Worm (Caenorhabditis elegans) whole organism, mixed stage, embryonic: ENCODE results near the gene R04B5.6.

Experiments used
- M03D4.4 ChIP-seq: sonication (generic microtip); optimal IDR thresholded peaks from 2 replicates; lab custom pipeline; 2017; ENCODE audit warnings: mild to moderate bottlenecking, missing genetic modification characterization, missing compliant biosample characterization
- blmp-1 ChIP-seq: fragments of 150-350 bp; optimal IDR thresholded peaks from 2 replicates; lab custom pipeline; 2014; ENCODE audit warnings: missing biosample characterization, missing genetic modification characterization
- ceh-83 ChIP-seq: fragments of 200-800 bp; sonication (Bioruptor generic); optimal IDR thresholded peaks from 2 replicates; lab custom pipeline; 2018; ENCODE audit warnings: mild to moderate bottlenecking, missing genetic modification characterization, missing compliant biosample characterization
- cnd-1 ChIP-seq: fragments of 200-800 bp; sonication (Bioruptor generic); optimal IDR thresholded peaks from 2 replicates; lab custom pipeline; 2018; ENCODE audit warnings: mild to moderate bottlenecking, missing genetic modification characterization, missing compliant biosample characterization
- drap-1 ChIP-seq: fragments of 200-800 bp; sonication (Bioruptor generic); optimal IDR thresholded peaks from 3 replicates; lab custom pipeline; 2018; ENCODE audit warnings: mild to moderate bottlenecking, missing genetic modification characterization, missing compliant biosample characterization
- elt-1 ChIP-seq: sonication (generic microtip); optimal IDR thresholded peaks from 2 replicates; lab custom pipeline; 2017; ENCODE audit warnings: missing genetic modification characterization, mild to moderate bottlenecking, missing compliant biosample characterization, antibody characterized with exemption, moderate library complexity, borderline replicate concordance; ENCODE audit not compliant: insufficient read depth
- elt-3 ChIP-seq: fragments of 150-350 bp; optimal IDR thresholded peaks from 2 replicates; lab custom pipeline; 2014; ENCODE audit warnings: missing biosample characterization, missing genetic modification characterization
- flh-1 ChIP-seq: fragments of 200-800 bp; sonication (Bioruptor generic); optimal IDR thresholded peaks from 2 replicates; lab custom pipeline; 2018; ENCODE audit warnings: mild to moderate bottlenecking, missing genetic modification characterization, moderate library complexity, missing compliant biosample characterization
- ham-2 ChIP-seq: fragments of 200-800 bp; sonication (Bioruptor generic); optimal IDR thresholded peaks from 2 replicates; lab custom pipeline; 2018; ENCODE audit warnings: mild to moderate bottlenecking, missing genetic modification characterization, missing compliant biosample characterization
- hlh-1 ChIP-seq: fragments of 150-350 bp; optimal IDR thresholded peaks from 2 replicates; lab custom pipeline; 2014; ENCODE audit warnings: missing biosample characterization, missing genetic modification reagents, missing genetic modification characterization
- lin-13 ChIP-seq: fragments of 150-350 bp; optimal IDR thresholded peaks from 2 replicates; lab custom pipeline; 2014; ENCODE audit warnings: missing biosample characterization, missing genetic modification characterization
- lin-32 ChIP-seq: fragments of 200-800 bp; sonication (Bioruptor generic); optimal IDR thresholded peaks from 2 replicates; lab custom pipeline; 2018; ENCODE audit warnings: mild to moderate bottlenecking, missing genetic modification characterization, missing compliant biosample characterization
- mab-5 ChIP-seq: fragments of 150-350 bp; optimal IDR thresholded peaks from 2 replicates; lab custom pipeline; 2014; ENCODE audit warnings: missing biosample characterization, missing genetic modification characterization
- mep-1 ChIP-seq: fragments of 150-350 bp; optimal IDR thresholded peaks from 2 replicates; lab custom pipeline; 2017; ENCODE audit warnings: missing biosample characterization, missing genetic modification reagents, missing genetic modification characterization, inconsistent platforms
- mls-2 ChIP-seq: sonication (generic microtip); optimal IDR thresholded peaks from 2 replicates; lab custom pipeline; 2016; ENCODE audit warnings: mild to moderate bottlenecking, missing genetic modification characterization, moderate library complexity, missing compliant biosample characterization
- nhr-12 ChIP-seq: fragments of 150-350 bp; optimal IDR thresholded peaks from 2 replicates; lab custom pipeline; 2014; ENCODE audit warnings: missing biosample characterization, missing genetic modification characterization
- nhr-2 ChIP-seq: fragments of 150-350 bp; optimal IDR thresholded peaks from 2 replicates; lab custom pipeline; 2014; ENCODE audit warnings: missing biosample characterization, missing genetic modification characterization
- nhr-237 ChIP-seq: fragments of 150-350 bp; optimal IDR thresholded peaks from 2 replicates; lab custom pipeline; 2014; ENCODE audit warnings: missing biosample characterization, missing genetic modification characterization
- nhr-28 ChIP-seq: fragments of 150-350 bp; optimal IDR thresholded peaks from 2 replicates; lab custom pipeline; 2014; ENCODE audit warnings: missing biosample characterization, missing genetic modification characterization
- nhr-76 ChIP-seq: sonication (generic microtip); optimal IDR thresholded peaks from 2 replicates; lab custom pipeline; 2017; ENCODE audit warnings: missing biosample characterization, missing genetic modification characterization
- pha-4 ChIP-seq: fragments of 150-350 bp; optimal IDR thresholded peaks from 2 replicates; lab custom pipeline; 2018; ENCODE audit warnings: missing biosample characterization, missing genetic modification reagents, missing genetic modification characterization
- sem-2 ChIP-seq: fragments of 200-800 bp; sonication (Bioruptor generic); optimal IDR thresholded peaks from 2 replicates; lab custom pipeline; 2018; ENCODE audit warnings: mild to moderate bottlenecking, missing genetic modification characterization, missing compliant biosample characterization
- snpc-4 ChIP-seq: fragments of 150-350 bp; optimal IDR thresholded peaks from 2 replicates; lab custom pipeline; 2014; ENCODE audit warnings: missing biosample characterization, missing genetic modification characterization
- tbx-8 ChIP-seq: fragments of 200-800 bp; sonication (Bioruptor generic); optimal IDR thresholded peaks from 2 replicates; lab custom pipeline; 2018; ENCODE audit warnings: mild to moderate bottlenecking, missing genetic modification characterization, moderate library complexity, missing compliant biosample characterization
- unc-120 ChIP-seq: sonication (generic microtip); optimal IDR thresholded peaks from 2 replicates; lab custom pipeline; 2017; ENCODE audit warnings: missing genetic modification characterization, missing compliant biosample characterization; ENCODE audit not compliant: poor library complexity, severe bottlenecking
- unc-39 ChIP-seq: fragments of 150-350 bp; optimal IDR thresholded peaks from 2 replicates; lab custom pipeline; 2014; ENCODE audit warnings: missing biosample characterization, missing genetic modification characterization
- unc-62 ChIP-seq: fragments of 150-350 bp; optimal IDR thresholded peaks from 2 replicates; lab custom pipeline; 2014; ENCODE audit warnings: missing biosample characterization, missing genetic modification reagents, missing genetic modification characterization
- zip-8 ChIP-seq: fragments of 150-350 bp; optimal IDR thresholded peaks from 2 replicates; lab custom pipeline; 2014; ENCODE audit warnings: missing biosample characterization, missing genetic modification characterization
- ztf-11 ChIP-seq: fragments of 150-350 bp; optimal IDR thresholded peaks from 2 replicates; lab custom pipeline; 2014; ENCODE audit warnings: missing biosample characterization, missing genetic modification characterization

The R04B5.6 gene

DNA sequence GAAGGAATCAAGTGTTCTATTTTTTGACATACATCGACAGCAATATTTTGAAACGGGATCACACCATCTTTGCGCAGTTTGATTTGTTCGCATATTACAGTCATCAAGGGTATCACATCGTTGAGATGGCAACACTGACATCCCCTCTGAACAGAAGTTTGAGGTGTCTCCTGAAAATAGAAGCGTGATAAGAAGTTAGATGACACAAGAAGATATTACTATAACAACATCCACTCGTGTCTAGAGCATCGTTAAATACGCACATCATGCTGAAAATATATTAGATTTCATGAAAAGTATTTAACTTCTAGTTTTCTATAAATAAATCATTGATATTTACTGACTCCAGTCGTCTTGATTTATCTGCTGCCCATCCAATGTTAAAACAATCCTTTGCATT, 12.2 kb upstream of the R04B5.6 start:
- TF ChIP-seq M03D4.4 (no peak), nhr-2 (no peak), nhr-12 (tag; lab: Kevin White, UChicago) (no peak), mls-2 (tag; lab: Kevin White, UChicago) (no peak), nhr-28 (tag; lab: Kevin White, UChicago) (no peak)

DNA sequence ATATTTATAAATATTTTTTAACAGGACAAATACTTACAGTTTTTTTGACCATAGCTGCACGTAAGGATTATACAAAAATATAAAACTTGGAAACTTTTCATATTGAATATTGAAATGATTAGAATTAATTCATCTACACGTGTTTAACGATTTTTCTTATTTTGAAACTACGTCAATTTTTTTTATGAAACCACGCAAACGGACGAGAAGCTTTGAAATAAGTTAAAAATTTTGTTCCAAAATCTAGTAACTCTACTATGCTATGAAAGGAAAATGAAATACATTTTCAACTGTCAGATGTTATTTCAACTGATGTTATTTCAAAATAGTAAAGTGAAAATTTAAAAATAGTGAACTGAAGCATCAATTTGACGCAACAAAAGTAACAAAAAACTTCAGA, 11.2 kb upstream of the R04B5.6 start, which contains the start of gene F57A8.6:
Gene F57A8.6, minus strand, starts transcription at position 101 of the 400 bp plus-strand sequence.
- TF ChIP-seq elt-3 (tag; lab: Kevin White, UChicago) (no peak), snpc-4 (tag; lab: Kevin White, UChicago) (no peak), M03D4.4 (no peak), pha-4 (tag; lab: Kevin White, UChicago) (no peak), nhr-28 (tag; lab: Kevin White, UChicago) (no peak), hlh-1 (tag; lab: Kevin White, UChicago) (no peak), mab-5 (tag; lab: Kevin White, UChicago) (no peak), unc-120 (tag; lab: Kevin White, UChicago) (no peak)

DNA sequence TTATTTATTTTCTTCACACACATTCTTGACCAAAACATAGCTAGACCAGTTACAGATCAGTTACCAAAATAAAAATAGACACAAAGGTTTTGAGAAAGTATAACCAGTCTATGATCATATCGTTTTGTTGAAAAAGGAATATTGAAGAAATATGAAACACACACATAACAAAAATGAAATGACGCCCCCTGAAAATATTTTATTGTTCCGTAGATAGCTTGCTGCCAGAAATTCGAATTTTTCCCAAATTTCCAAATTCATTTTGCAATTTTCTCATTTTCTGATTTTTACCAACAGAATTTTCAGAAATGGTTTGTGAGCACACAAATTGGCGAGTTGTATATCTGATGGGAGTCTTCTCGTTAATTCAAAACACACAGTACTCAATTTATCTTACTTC, 9.5 kb upstream of the R04B5.6 start, which contains the start of gene F57A8.7:
Gene F57A8.7, plus strand, starts transcription at position 301 of the 400 bp plus-strand sequence.
- TF ChIP-seq nhr-76 (tag; lab: Kevin White, UChicago) (no peak), sem-2 (no peak), pha-4 (tag; lab: Kevin White, UChicago) (no peak), snpc-4 (tag; lab: Kevin White, UChicago) (no peak), mep-1 (tag; lab: Kevin White, UChicago) (no peak), lin-13 (tag; lab: Kevin White, UChicago) (no peak), nhr-2 (no peak), lin-32 (GFP tag; lab: Kevin White, UChicago) (no peak), nhr-237 (no peak), blmp-1 (tag; lab: Kevin White, UChicago) (no peak), hlh-1 (tag; lab: Kevin White, UChicago) (no peak), drap-1 (no peak)

DNA sequence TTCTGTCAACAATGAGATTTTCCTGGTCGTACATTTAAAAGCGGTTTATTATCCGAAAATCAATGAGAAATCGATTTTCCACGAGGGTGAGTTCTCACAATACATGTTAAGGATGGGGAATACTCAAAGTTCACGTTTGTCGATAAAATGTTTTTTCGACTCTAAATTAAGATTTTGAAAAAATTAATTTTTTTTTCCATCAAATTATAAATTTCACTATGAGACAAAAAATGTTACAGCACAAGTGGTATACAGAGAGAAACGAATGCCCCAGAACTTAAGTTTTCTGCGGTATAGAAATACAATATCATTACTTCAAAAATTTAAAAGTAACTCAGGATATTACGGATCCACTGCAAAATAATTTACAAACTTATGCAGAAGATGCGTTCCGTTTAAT, 6.7 kb upstream of the R04B5.6 start, which contains the start of gene R04B5.1:
Gene R04B5.1, minus strand, starts transcription at position 101 of the 400 bp plus-strand sequence.
- TF ChIP-seq nhr-237 (no peak), ham-2 (GFP tag; lab: Kevin White, UChicago) (no peak), nhr-28 (tag; lab: Kevin White, UChicago) (no peak), lin-32 (GFP tag; lab: Kevin White, UChicago) (no peak), blmp-1 (tag; lab: Kevin White, UChicago) (no peak), nhr-2 (no peak), hlh-1 (tag; lab: Kevin White, UChicago) (no peak), nhr-12 (tag; lab: Kevin White, UChicago) (no peak)

DNA sequence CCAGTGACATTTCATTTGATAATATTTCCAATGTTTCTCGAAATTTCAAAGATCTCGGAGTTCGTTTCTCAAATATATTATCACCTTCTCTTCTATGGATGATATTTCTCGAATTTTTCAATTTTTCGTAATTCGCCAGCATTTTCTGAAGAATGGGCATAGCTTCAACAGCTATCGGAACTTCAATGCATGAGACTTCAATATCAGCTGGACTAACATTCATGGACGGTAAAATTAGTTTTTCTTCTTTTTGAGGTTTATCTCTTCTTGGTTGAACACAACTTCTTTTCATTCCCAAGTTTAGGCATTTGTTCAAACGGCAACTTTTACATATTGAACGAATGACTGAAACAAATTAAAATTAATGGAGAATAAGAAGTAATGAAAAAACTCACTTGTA, 4.1 kb upstream of the R04B5.6 start:
- TF ChIP-seq drap-1 (no peak), flh-1 (no peak), sem-2 (no peak), ztf-11 (tag; lab: Kevin White, UChicago) (no peak), ham-2 (GFP tag; lab: Kevin White, UChicago) (no peak), mab-5 (tag; lab: Kevin White, UChicago) (no peak), nhr-76 (tag; lab: Kevin White, UChicago) (no peak), nhr-2 (no peak), ceh-83 (GFP tag; lab: Kevin White, UChicago) (no peak), tbx-8 (GFP tag; lab: Kevin White, UChicago) (no peak)

DNA sequence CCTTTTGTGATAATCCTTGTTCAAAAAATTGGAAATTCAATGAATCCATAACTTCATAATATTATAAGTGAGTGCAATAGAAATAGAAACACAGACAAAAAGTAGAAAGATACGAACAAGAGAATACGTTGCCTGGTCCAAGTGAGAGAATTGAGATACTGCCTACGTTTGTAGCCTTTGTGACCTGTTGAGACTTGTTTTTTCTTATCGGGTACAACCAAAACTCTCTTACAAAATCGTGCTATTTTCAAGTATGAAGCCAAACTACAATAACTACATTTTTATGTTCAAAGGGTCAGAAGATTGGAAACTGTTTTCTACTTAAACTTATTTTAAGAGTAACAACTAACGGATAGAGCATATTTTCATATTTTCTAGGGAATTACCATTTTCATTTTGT, 3.3 kb upstream of the R04B5.6 start, which contains the start of gene nhr-205:
Gene nhr-205, minus strand, starts transcription at position 141 of the 400 bp plus-strand sequence.
- no peak for TF ChIP-seq nhr-12 (tag; lab: Kevin White, UChicago)
- no peak for TF ChIP-seq lin-13 (tag; lab: Kevin White, UChicago)
- TF ChIP-seq unc-120 (tag; lab: Kevin White, UChicago), result no peak
- no peak for TF ChIP-seq ham-2 (GFP tag; lab: Kevin White, UChicago)
- no peak for TF ChIP-seq elt-1 (tag; lab: Kevin White, UChicago)
- TF ChIP-seq blmp-1 (tag; lab: Kevin White, UChicago), result no peak
- TF ChIP-seq nhr-76 (tag; lab: Kevin White, UChicago), result no peak
- TF ChIP-seq ceh-83 (GFP tag; lab: Kevin White, UChicago), result no peak
- TF ChIP-seq cnd-1 (tag; lab: Kevin White, UChicago), result no peak
- TF ChIP-seq M03D4.4, result no peak
- TF ChIP-seq tbx-8 (GFP tag; lab: Kevin White, UChicago), result no peak
- no peak for TF ChIP-seq mep-1 (tag; lab: Kevin White, UChicago)
- no peak for TF ChIP-seq unc-62 (GFP tag; lab: Kevin White, UChicago)
- no peak for TF ChIP-seq pha-4 (tag; lab: Kevin White, UChicago)
- no peak for TF ChIP-seq elt-3 (tag; lab: Kevin White, UChicago)
- no peak for TF ChIP-seq drap-1
- TF ChIP-seq zip-8 (tag; lab: Kevin White, UChicago), result no peak
- TF ChIP-seq unc-39 (tag; lab: Kevin White, UChicago), result no peak
- TF ChIP-seq ztf-11 (tag; lab: Kevin White, UChicago), result no peak
- TF ChIP-seq, all 35 proteins: peak for 0
